Fruit fly (Drosophila melanogaster) whole organism, prepupa: ENCODE results near the gene dachs.

ENCODE experiments used
- CG1621 ChIP-seq: fragments of 200-800 bp; sonication (Bioruptor generic); optimal IDR thresholded peaks from 3 replicates; lab custom pipeline; 2018; ENCODE audit warnings: missing biosample characterization, mild to moderate bottlenecking, missing genetic modification characterization
- CG16779 ChIP-seq: fragments of 200-800 bp; sonication (Bioruptor generic); optimal IDR thresholded peaks from 3 replicates; lab custom pipeline; 2017; ENCODE audit warnings: missing biosample characterization, mild to moderate bottlenecking, missing genetic modification characterization
- CG34406 ChIP-seq: fragments of 200-800 bp; sonication (Bioruptor generic); optimal IDR thresholded peaks from 3 replicates; lab custom pipeline; 2016; ENCODE audit warnings: missing biosample characterization, missing genetic modification characterization
- CG6163 ChIP-seq: fragments of 200-800 bp; sonication (Bioruptor generic); IDR thresholded peaks from 3 replicates; pipeline ENCODE4 v1.3.6; 2022; ENCODE audit warnings: missing biosample characterization, missing genetic modification characterization
- CG6808 ChIP-seq: fragments of 200-800 bp; sonication (Bioruptor generic); optimal IDR thresholded peaks from 3 replicates; lab custom pipeline; 2017; ENCODE audit warnings: missing biosample characterization, missing genetic modification characterization, mild to moderate bottlenecking, moderate library complexity, missing genetic modification reagents
- CG7368 ChIP-seq: fragments of 200-800 bp; sonication (Bioruptor generic); optimal IDR thresholded peaks from 3 replicates; lab custom pipeline; 2016; ENCODE audit warnings: missing biosample characterization, missing genetic modification characterization
- Eip78C ChIP-seq: fragments of 200-800 bp; sonication (Bioruptor generic); peaks from one replicate; lab custom pipeline; 2016; ENCODE audit warnings: missing biosample characterization, missing genetic modification characterization
- Ets96B ChIP-seq: fragments of 200-800 bp; optimal IDR thresholded peaks from 2 replicates; lab custom pipeline; 2019; ENCODE audit warnings: missing biosample characterization, mild to moderate bottlenecking, missing genetic modification characterization, moderate library complexity
- fd85E ChIP-seq: fragments of 200-800 bp; sonication (Bioruptor generic); optimal IDR thresholded peaks from 3 replicates; lab custom pipeline; 2016; ENCODE audit warnings: missing biosample characterization, missing genetic modification characterization
- ss ChIP-seq, 2 experiments: fragments of 200-800 bp; sonication (Bioruptor generic); optimal IDR thresholded peaks; 2 replicates in 1 of 2; 3 replicates in 1 of 2; lab custom pipeline; 2017 to 2018; ENCODE audit warnings: mild to moderate bottlenecking in 2 of 2, missing biosample characterization in 2 of 2, missing genetic modification characterization in 2 of 2, moderate library complexity in 1 of 2

- TF ChIP-seq CG6163 (GFP tag; lab: Robert Waterston, UW): no peak
- no peak for TF ChIP-seq CG6808 (GFP tag; lab: Kevin White, UChicago)
- TF ChIP-seq Ets96B (tag; lab: Kevin White, UChicago): peak; percentile 6
- no peak for TF ChIP-seq CG1621
- TF ChIP-seq Eip78C (GFP tag; lab: Kevin White, UChicago): peak; percentile 73
- no peak for TF ChIP-seq ss (GFP tag; optimal IDR thresholded peaks at IDR 0.05; lab: Kevin White, UChicago)
- no peak for TF ChIP-seq CG16779 (tag; lab: Kevin White, UChicago)
- TF ChIP-seq fd85E: no peak
- no peak for TF ChIP-seq CG34406 (GFP tag; lab: Kevin White, UChicago)
- TF ChIP-seq CG7368: no peak
Observed at dm6 chr2L:8461782-8462453, 4.7 kb upstream of the dachs start.
